Fruit fly (Drosophila melanogaster): ENCODE data around the gene hth.

Gene hth

DNA sequence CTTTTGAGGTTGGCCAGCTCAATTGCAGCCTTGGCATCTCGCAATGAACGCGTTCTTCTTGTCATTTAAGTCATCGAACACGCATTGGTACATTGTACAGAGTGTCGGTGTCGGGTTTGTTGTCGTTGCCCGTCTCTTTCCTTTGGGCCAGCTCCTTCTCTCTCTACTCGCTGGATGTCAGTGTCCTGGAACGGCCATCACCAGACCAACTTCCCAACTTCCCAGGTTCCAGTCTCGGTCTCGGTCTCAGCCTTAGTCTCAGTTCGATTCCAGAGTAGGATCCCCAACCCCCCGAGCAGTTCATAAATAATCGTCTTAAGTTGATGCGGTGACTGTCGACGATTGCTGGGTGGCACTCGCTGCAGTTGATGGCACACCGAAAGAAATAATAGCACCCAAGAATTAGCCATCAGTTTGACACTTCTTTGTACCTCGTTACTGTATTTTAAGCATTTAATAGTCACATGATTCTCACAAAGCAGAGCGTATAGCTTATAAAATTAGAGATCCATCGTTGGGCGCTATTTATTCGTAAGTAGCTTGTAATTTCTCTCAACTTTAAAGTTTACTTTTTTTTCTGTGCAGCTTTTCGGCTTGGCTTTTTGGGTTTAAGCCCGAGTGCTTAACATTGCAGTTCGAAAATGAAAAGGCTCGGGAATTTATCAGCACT is 108.9 kb downstream of the hth start:
- 0 out of 3 replicates have a peak, but pooled peaks have one; percentile 12 for TF ChIP-seq CG4496 (GFP tag; IDR thresholded peaks at IDR 0.05)
- TF ChIP-seq D1 (tag; optimal IDR thresholded peaks at IDR 0.05), result no peak
- peak; percentile 24 for TF ChIP-seq gl (tag; optimal IDR thresholded peaks at IDR 0.05)
- peak; percentile 73 for TF ChIP-seq CG8159 (tag; optimal IDR thresholded peaks at IDR 0.05)
- peak; percentile 46 for TF ChIP-seq CG34367 (tag; optimal IDR thresholded peaks at IDR 0.05)
- peak; percentile 41 for TF ChIP-seq Pif1B (GFP tag; optimal IDR thresholded peaks at IDR 0.05)
- peak; percentile 40 for TF ChIP-seq CG14655 (GFP tag; optimal IDR thresholded peaks at IDR 0.05)
- TF ChIP-seq CG13204 (GFP tag; optimal IDR thresholded peaks at IDR 0.05), result no peak
- TF ChIP-seq Pif1A (GFP tag; optimal IDR thresholded peaks at IDR 0.05), result peak; percentile 57
- TF ChIP-seq Snoo (tag; optimal IDR thresholded peaks at IDR 0.05), result peak; percentile 57
- no peak for TF ChIP-seq CG12605 (GFP tag; IDR thresholded peaks at IDR 0.05)
- TF ChIP-seq CG15710 (tag; optimal IDR thresholded peaks at IDR 0.05), result peak; percentile 59
- peak; percentile 31 for TF ChIP-seq CG8301 (tag; optimal IDR thresholded peaks at IDR 0.05)
- TF ChIP-seq Ets98B (GFP tag; IDR thresholded peaks at IDR 0.05), result no peak
- no peak for TF ChIP-seq CG32121 (GFP tag; IDR thresholded peaks at IDR 0.05)
- 0 out of 3 replicates have a peak, but pooled peaks have one; percentile 26 for TF ChIP-seq fd96Ca (GFP tag; IDR thresholded peaks at IDR 0.05)
- peak; percentile 62 for TF ChIP-seq CG17806 (tag; optimal IDR thresholded peaks at IDR 0.05)
- no peak for TF ChIP-seq rn (GFP tag; IDR thresholded peaks at IDR 0.05)
- TF ChIP-seq EcR (GFP tag; optimal IDR thresholded peaks at IDR 0.05), result peak; percentile 84
- TF ChIP-seq CG9948 (tag; optimal IDR thresholded peaks at IDR 0.05), result peak; percentile 63
- no peak for TF ChIP-seq CG10348 (GFP tag; IDR thresholded peaks at IDR 0.05)

DNA sequence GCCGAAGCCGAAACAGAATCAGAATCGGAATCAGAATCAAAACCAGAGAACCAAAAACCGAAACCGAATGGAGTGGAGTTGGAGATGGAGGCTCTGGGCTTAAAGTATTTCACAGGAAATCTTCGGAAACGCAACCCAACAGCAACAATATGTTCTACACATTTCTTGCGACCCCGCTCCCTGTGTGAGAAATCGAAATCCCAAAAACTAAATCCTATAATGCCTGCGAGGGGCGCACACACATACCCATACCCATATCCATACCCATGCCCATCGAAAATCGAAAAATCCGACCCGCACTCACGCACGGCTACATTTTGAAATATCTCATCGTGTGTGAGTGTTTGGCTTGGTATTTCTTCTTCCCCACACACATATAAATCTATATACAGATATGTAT is 110.9 kb downstream of the hth start:
- no peak for TF ChIP-seq Pif1B (GFP tag; optimal IDR thresholded peaks at IDR 0.05)
- TF ChIP-seq Snoo (tag; optimal IDR thresholded peaks at IDR 0.05), result no peak
- TF ChIP-seq CG4496 (GFP tag; IDR thresholded peaks at IDR 0.05), result no peak
- no peak for TF ChIP-seq fd96Ca (GFP tag; IDR thresholded peaks at IDR 0.05)
- no peak for TF ChIP-seq CG9948 (tag; optimal IDR thresholded peaks at IDR 0.05)
- no peak for TF ChIP-seq CG14655 (GFP tag; optimal IDR thresholded peaks at IDR 0.05)

DNA sequence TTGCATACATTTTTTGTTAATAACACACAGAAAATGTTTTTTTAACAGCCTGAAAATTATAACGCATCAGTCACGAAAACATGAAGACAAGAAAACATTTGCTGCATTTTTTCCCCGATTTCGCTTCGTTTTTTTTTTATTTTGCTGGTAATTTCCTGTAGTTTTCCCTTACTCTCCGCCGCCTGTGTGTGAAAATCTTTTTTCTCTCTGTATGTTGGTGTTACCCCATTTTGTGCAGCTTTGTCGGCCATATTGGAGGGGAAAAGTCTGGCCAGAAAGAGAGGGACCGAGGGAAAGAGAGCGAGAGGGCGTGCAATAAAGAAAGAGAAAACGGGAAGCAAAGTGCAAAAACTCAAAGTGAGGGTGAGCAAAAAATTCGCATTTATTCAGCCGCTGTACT is 111.8 kb downstream of the hth start:
- TF ChIP-seq CG12605 (GFP tag; IDR thresholded peaks at IDR 0.05), result no peak
- no peak for TF ChIP-seq Pif1B (GFP tag; optimal IDR thresholded peaks at IDR 0.05)
- TF ChIP-seq fd96Ca (GFP tag; IDR thresholded peaks at IDR 0.05), result peak; percentile 62; the same call in 2 of the 3 replicates
- peak; percentile 36 for TF ChIP-seq Snoo (tag; optimal IDR thresholded peaks at IDR 0.05)
- peak; percentile 22 for TF ChIP-seq CG17806 (tag; optimal IDR thresholded peaks at IDR 0.05)
- TF ChIP-seq EcR (GFP tag; optimal IDR thresholded peaks at IDR 0.05), result no peak
- TF ChIP-seq CG8301 (tag; optimal IDR thresholded peaks at IDR 0.05), result no peak
- TF ChIP-seq CG15710 (tag; optimal IDR thresholded peaks at IDR 0.05), result no peak
- no peak for TF ChIP-seq gl (tag; optimal IDR thresholded peaks at IDR 0.05)
- no peak for TF ChIP-seq CG14655 (GFP tag; optimal IDR thresholded peaks at IDR 0.05)
- no peak for TF ChIP-seq CG4496 (GFP tag; IDR thresholded peaks at IDR 0.05)
- 0 out of 2 replicates have a peak, but pooled peaks have one; percentile 26 for TF ChIP-seq CG32121 (GFP tag; IDR thresholded peaks at IDR 0.05)
- TF ChIP-seq CG13204 (GFP tag; optimal IDR thresholded peaks at IDR 0.05), result no peak
- no peak for TF ChIP-seq Ets98B (GFP tag; IDR thresholded peaks at IDR 0.05)
- peak; percentile 15 for TF ChIP-seq Pif1A (GFP tag; optimal IDR thresholded peaks at IDR 0.05)
- no peak for TF ChIP-seq rn (GFP tag; IDR thresholded peaks at IDR 0.05)
- peak; percentile 30 for TF ChIP-seq CG8159 (tag; optimal IDR thresholded peaks at IDR 0.05)
- no peak for TF ChIP-seq CG10348 (GFP tag; IDR thresholded peaks at IDR 0.05)
- no peak for TF ChIP-seq CG34367 (tag; optimal IDR thresholded peaks at IDR 0.05)
- TF ChIP-seq CG9948 (tag; optimal IDR thresholded peaks at IDR 0.05), result peak; percentile 17
- peak; percentile 47 for TF ChIP-seq D1 (tag; optimal IDR thresholded peaks at IDR 0.05)

DNA sequence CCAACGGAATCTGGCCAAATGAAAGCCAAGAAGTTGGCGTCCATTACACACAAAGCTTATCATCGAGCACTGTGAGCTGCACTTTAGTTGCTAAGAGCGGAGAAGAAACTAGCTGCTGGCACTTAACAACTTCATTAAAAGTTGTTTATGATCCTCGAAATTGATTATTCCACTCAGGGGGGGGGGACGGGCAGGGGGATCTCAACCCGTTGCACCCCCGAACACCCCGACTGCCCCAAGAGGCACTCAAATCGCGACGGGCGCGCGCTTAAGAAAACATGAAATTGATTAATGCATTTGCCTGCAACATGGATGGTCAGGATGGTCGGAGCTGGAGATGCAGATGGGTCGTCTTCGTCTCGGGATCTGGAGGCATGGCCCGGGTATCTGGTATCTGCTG is 116.5 kb downstream of the hth start:
- TF ChIP-seq Snoo (tag; optimal IDR thresholded peaks at IDR 0.05), result no peak
- TF ChIP-seq EcR (GFP tag; optimal IDR thresholded peaks at IDR 0.05), result peak; percentile 5

DNA sequence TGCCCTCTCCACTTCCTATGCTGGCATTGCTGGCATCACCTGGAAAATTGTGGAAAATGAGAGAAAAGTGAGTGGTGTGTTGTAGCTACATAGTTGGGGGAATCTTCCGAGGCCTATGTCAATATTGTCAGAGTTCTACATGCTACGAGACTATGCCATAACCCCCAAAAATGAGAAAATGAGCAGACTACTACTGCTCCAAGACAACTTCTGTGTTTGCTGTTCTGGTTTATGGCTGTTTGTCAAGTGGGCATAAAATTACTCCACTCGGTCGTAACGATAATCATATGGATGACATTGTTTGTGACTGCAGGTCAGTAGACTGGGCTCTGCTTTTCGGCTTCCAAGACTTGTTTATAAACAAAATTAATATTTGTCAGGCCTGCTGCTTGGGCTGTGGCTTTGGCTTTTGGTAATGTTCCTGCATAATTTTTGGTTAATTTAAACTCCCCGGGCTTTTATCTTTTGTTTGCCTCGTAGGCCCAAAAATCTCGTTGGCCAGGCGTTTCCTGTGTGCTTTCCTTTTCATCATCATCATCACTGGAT is 118.1 kb downstream of the hth start:
- TF ChIP-seq CG10348 (GFP tag; IDR thresholded peaks at IDR 0.05) (no peak), CG4496 (GFP tag; IDR thresholded peaks at IDR 0.05) (no peak), D1 (tag; optimal IDR thresholded peaks at IDR 0.05) (no peak), CG14655 (GFP tag; optimal IDR thresholded peaks at IDR 0.05) (no peak)

DNA sequence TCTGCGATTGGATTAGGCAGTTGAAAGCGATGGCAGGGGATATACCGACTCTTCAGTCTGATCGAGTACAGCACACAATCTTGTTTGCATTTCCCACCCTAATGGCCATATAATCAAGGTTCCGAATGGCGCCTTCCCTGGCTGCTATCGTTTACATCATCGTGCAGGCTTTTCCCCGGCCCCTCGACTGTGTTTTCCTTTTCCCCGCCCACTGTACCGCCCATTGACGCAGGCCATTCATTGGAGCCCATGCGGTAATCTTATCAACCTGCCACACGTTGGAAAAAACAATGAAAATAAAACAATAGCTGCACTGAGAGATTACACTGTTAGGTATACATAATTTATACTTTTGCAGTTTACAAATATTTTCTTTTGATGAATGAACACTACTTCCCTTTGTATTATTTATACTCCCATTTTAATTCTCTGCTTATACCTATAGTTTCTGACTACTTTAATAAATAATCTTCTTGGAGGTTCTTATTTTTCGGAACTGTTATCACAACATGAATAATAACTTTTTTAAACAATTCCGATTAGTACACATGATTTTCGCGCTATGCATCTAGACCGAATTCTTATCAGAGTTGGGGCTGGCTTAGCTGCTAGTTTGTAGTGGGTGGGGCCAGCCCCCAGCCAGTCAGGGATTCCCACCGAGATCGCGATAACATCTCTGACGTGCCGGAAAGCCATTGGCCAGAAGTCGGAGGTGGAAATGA is 118.9 kb downstream of the hth start:
- TF ChIP-seq CG32121 (GFP tag; IDR thresholded peaks at IDR 0.05) (no peak), fd96Ca (GFP tag; IDR thresholded peaks at IDR 0.05) (no peak), EcR (GFP tag; optimal IDR thresholded peaks at IDR 0.05) (no peak), CG9948 (tag; optimal IDR thresholded peaks at IDR 0.05) (no peak), CG12605 (GFP tag; IDR thresholded peaks at IDR 0.05) (no peak), CG14655 (GFP tag; optimal IDR thresholded peaks at IDR 0.05) (peak; percentile 24), CG8159 (tag; optimal IDR thresholded peaks at IDR 0.05) (peak; percentile 31), CG17806 (tag; optimal IDR thresholded peaks at IDR 0.05) (no peak), rn (GFP tag; IDR thresholded peaks at IDR 0.05) (no peak), Ets98B (GFP tag; IDR thresholded peaks at IDR 0.05) (no peak), Snoo (tag; optimal IDR thresholded peaks at IDR 0.05) (no peak), D1 (tag; optimal IDR thresholded peaks at IDR 0.05) (no peak), gl (tag; optimal IDR thresholded peaks at IDR 0.05) (no peak), CG4496 (GFP tag; IDR thresholded peaks at IDR 0.05) (no peak), Pif1B (GFP tag; optimal IDR thresholded peaks at IDR 0.05) (no peak), CG8301 (tag; optimal IDR thresholded peaks at IDR 0.05) (no peak), CG13204 (GFP tag; optimal IDR thresholded peaks at IDR 0.05) (no peak)

Data from whole organism, pupa.